Fruit fly (Drosophila melanogaster) whole organism, wandering third instar larva: ENCODE data around the gene CG5466.

ENCODE experiments used
- Abd-B ChIP-seq: fragments of >200 bp; optimal IDR thresholded peaks from 2 replicates; lab custom pipeline; 2017; ENCODE audit warnings: missing biosample characterization, missing genetic modification characterization
- CG9705 ChIP-seq: fragments of 200-800 bp; sonication (Bioruptor generic); optimal IDR thresholded peaks from 2 replicates; lab custom pipeline; 2018; ENCODE audit warnings: missing biosample characterization, mild to moderate bottlenecking, missing genetic modification characterization
- CrebA ChIP-seq: fragments of 200-800 bp; sonication (Bioruptor generic); optimal IDR thresholded peaks from 2 replicates; lab custom pipeline; 2016; ENCODE audit warnings: missing biosample characterization, mild to moderate bottlenecking, missing genetic modification characterization, borderline replicate concordance
- Dfd ChIP-seq: fragments of >200 bp; optimal IDR thresholded peaks from 2 replicates; lab custom pipeline; 2017; ENCODE audit warnings: missing biosample characterization, missing genetic modification characterization
- Dif ChIP-seq: fragments of 200-275, 200-300 bp; sonication (Bioruptor generic); optimal IDR thresholded peaks from 2 replicates; lab custom pipeline; 2018; ENCODE audit warnings: missing biosample characterization, missing genetic modification characterization; ENCODE audit not compliant: partially characterized antibody
- GATAd ChIP-seq: sonication (Bioruptor generic); optimal IDR thresholded peaks from 2 replicates; lab custom pipeline; 2016; ENCODE audit warnings: missing biosample characterization, missing genetic modification characterization
- HLH106 ChIP-seq: fragments of 200-800 bp; optimal IDR thresholded peaks from 3 replicates; lab custom pipeline; 2019; ENCODE audit warnings: missing biosample characterization, mild to moderate bottlenecking, missing genetic modification characterization, moderate library complexity
- Hnf4 ChIP-seq: fragments of 200-800 bp; sonication (Bioruptor generic); optimal IDR thresholded peaks from 2 replicates; lab custom pipeline; 2016; ENCODE audit warnings: missing biosample characterization, mild to moderate bottlenecking, missing genetic modification characterization
- Hr83 ChIP-seq: fragments of 200-300 bp; sonication (Bioruptor generic); optimal IDR thresholded peaks from 2 replicates; lab custom pipeline; 2016; ENCODE audit warnings: missing biosample characterization, mild to moderate bottlenecking, missing genetic modification characterization, moderate library complexity; ENCODE audit not compliant: poor library complexity, severe bottlenecking
- Mio ChIP-seq: sonication (Bioruptor generic); optimal IDR thresholded peaks from 2 replicates; lab custom pipeline; 2016; ENCODE audit warnings: missing biosample characterization, missing genetic modification characterization
- N ChIP-seq: fragments of >200 bp; optimal IDR thresholded peaks from 2 replicates; lab custom pipeline; 2018; ENCODE audit warnings: missing biosample characterization, missing external identifiers, missing genetic modification characterization
- OdsH ChIP-seq: fragments of 200-800 bp; sonication (Bioruptor generic); optimal IDR thresholded peaks from 2 replicates; lab custom pipeline; 2016; ENCODE audit warnings: missing biosample characterization, mild to moderate bottlenecking, missing genetic modification characterization
- Rel ChIP-seq, 2 experiments: fragments of 200-800 bp; sonication (Bioruptor generic) in 1 of 2; optimal IDR thresholded peaks; 2 replicates in 1 of 2; 3 replicates in 1 of 2; lab custom pipeline; 2016 to 2019; ENCODE audit warnings: mild to moderate bottlenecking in 2 of 2, missing biosample characterization in 2 of 2, missing genetic modification characterization in 2 of 2, moderate library complexity in 1 of 2
- Sp1 ChIP-seq: fragments of 200-800 bp; sonication (Bioruptor generic); optimal IDR thresholded peaks from 3 replicates; lab custom pipeline; 2019; ENCODE audit warnings: missing biosample characterization, mild to moderate bottlenecking, missing genetic modification characterization, moderate library complexity
- Vsx2 ChIP-seq: fragments of 200-300, 225-300 bp; sonication (Bioruptor generic); optimal IDR thresholded peaks from 2 replicates; lab custom pipeline; 2018; ENCODE audit warnings: missing biosample characterization, missing genetic modification characterization; ENCODE audit not compliant: partially characterized antibody
- br ChIP-seq: fragments of 200-800 bp; sonication (Bioruptor generic); optimal IDR thresholded peaks from 2 replicates; lab custom pipeline; 2016; ENCODE audit warnings: missing biosample characterization, missing genetic modification characterization
- dmrt93B ChIP-seq: fragments of 200-800 bp; sonication (Bioruptor generic); optimal IDR thresholded peaks from 2 replicates; lab custom pipeline; 2018; ENCODE audit warnings: missing biosample characterization, mild to moderate bottlenecking, missing genetic modification characterization
- dsf ChIP-seq: sonication (Bioruptor generic); optimal IDR thresholded peaks from 2 replicates; lab custom pipeline; 2016; ENCODE audit warnings: missing biosample characterization, missing genetic modification characterization, borderline replicate concordance
- ey ChIP-seq: fragments of 200-800 bp; sonication (Bioruptor generic); optimal IDR thresholded peaks from 2 replicates; lab custom pipeline; 2016; ENCODE audit warnings: missing biosample characterization, missing genetic modification characterization
- foxo ChIP-seq, 2 experiments: fragments of 200-800 bp; sonication (Bioruptor generic); optimal IDR thresholded peaks; 2 replicates in 1 of 2; 3 replicates in 1 of 2; lab custom pipeline; 2016 to 2017; ENCODE audit warnings: missing biosample characterization in 2 of 2, missing genetic modification characterization in 2 of 2
- fru ChIP-seq: fragments of 200-800 bp; sonication (Bioruptor generic); optimal IDR thresholded peaks from 3 replicates; lab custom pipeline; 2016; ENCODE audit warnings: missing biosample characterization, mild to moderate bottlenecking, missing genetic modification characterization
- h ChIP-seq: fragments of 200-800 bp; sonication (Bioruptor generic); optimal IDR thresholded peaks from 3 replicates; lab custom pipeline; 2016; ENCODE audit warnings: missing biosample characterization, mild to moderate bottlenecking, missing genetic modification characterization
- lola ChIP-seq: fragments of >200 bp; optimal IDR thresholded peaks from 2 replicates; lab custom pipeline; 2017; ENCODE audit warnings: missing biosample characterization, missing genetic modification characterization
- pan ChIP-seq: fragments of >200 bp; optimal IDR thresholded peaks from 2 replicates; lab custom pipeline; 2017
- psq ChIP-seq: fragments of 200-800 bp; sonication (Bioruptor generic); optimal IDR thresholded peaks from 3 replicates; lab custom pipeline; 2017; ENCODE audit warnings: missing biosample characterization, mild to moderate bottlenecking, missing genetic modification characterization, moderate library complexity
- rgr ChIP-seq: fragments of 200-800 bp; sonication (Bioruptor generic); optimal IDR thresholded peaks from 3 replicates; lab custom pipeline; 2016; ENCODE audit warnings: missing biosample characterization, mild to moderate bottlenecking, missing genetic modification characterization
- sage ChIP-seq: fragments of 200-800 bp; sonication (Bioruptor generic); optimal IDR thresholded peaks from 2 replicates; lab custom pipeline; 2016; ENCODE audit warnings: missing biosample characterization, mild to moderate bottlenecking, missing genetic modification characterization
- tai ChIP-seq: sonication (Bioruptor generic); optimal IDR thresholded peaks from 2 replicates; lab custom pipeline; 2016; ENCODE audit warnings: missing biosample characterization, missing genetic modification characterization
- usp ChIP-seq: fragments of >200 bp; optimal IDR thresholded peaks from 2 replicates; lab custom pipeline; 2017; ENCODE audit warnings: missing biosample characterization, missing genetic modification characterization
- woc ChIP-seq: sonication (Bioruptor generic); optimal IDR thresholded peaks from 2 replicates; lab custom pipeline; 2016; ENCODE audit warnings: missing biosample characterization, mild to moderate bottlenecking, missing genetic modification characterization

Gene CG5466

DNA sequence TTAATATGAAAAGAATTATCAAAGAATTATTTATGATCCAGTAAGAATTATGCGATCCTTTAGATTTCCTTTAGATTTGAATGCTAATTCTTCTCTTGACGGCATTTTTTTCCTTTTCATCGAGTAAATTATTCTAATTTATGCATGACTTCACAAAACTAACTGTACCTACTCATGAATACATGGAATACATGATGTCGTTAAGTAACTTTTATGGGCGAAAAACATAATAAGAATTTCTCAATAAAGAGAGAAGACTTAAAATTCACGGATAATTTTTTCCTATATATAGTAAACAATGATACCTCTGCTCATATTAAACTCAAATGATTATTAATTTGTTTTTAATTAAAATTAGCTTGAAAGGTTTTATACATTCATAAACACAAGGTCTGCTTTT lies 21.8 kb upstream of the CG5466 start:
- TF ChIP-seq dsf (GFP tag; lab: Kevin White, UChicago) (no peak), Dfd (GFP tag; lab: Kevin White, UChicago) (no peak)

DNA sequence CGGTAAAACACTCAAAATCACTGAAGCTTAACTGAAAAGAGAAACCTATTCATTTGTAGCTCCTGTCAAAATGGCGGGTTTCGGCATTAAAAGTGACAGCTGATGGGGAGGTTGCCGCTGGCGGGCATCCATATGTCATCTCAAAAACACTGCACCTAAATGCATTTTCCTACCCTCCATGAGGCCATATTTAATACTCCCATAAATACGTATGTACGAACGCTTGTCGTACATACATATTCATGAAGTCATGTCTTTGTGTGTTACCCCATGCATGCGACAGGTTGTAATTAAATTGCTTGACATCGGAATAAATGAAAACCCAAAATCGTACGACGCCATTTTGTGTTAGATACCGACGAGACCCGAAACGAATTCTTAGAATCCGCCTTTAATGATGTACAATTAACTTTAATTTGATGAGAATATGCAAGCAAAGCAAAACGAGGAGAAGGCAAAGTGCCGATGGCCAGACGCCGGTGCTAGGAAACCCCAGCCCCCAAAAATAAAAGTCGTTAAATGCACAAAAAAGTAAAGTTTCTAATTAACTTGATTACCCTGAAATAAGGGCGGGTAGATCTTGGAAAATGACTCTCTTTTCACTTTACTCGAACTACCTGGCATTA lies 21.2 kb upstream of the CG5466 start:
- TF ChIP-seq rgr (GFP tag; lab: Kevin White, UChicago) (no peak), Dfd (GFP tag; lab: Kevin White, UChicago) (no peak), Abd-B (GFP tag; lab: Kevin White, UChicago) (no peak), pan (lab: Kevin White, UChicago) (no peak), foxo (GFP tag; optimal IDR thresholded peaks at IDR 0.05; lab: Kevin White, UChicago) (no peak), CG9705 (no peak), Rel (GFP tag; optimal IDR thresholded peaks at IDR 0.05; lab: Kevin White, UChicago) (no peak), Rel (tag; optimal IDR thresholded peaks at IDR 0.05; lab: Kevin White, UChicago) (no peak), sage (GFP tag; lab: Kevin White, UChicago) (no peak), usp (no peak)

DNA sequence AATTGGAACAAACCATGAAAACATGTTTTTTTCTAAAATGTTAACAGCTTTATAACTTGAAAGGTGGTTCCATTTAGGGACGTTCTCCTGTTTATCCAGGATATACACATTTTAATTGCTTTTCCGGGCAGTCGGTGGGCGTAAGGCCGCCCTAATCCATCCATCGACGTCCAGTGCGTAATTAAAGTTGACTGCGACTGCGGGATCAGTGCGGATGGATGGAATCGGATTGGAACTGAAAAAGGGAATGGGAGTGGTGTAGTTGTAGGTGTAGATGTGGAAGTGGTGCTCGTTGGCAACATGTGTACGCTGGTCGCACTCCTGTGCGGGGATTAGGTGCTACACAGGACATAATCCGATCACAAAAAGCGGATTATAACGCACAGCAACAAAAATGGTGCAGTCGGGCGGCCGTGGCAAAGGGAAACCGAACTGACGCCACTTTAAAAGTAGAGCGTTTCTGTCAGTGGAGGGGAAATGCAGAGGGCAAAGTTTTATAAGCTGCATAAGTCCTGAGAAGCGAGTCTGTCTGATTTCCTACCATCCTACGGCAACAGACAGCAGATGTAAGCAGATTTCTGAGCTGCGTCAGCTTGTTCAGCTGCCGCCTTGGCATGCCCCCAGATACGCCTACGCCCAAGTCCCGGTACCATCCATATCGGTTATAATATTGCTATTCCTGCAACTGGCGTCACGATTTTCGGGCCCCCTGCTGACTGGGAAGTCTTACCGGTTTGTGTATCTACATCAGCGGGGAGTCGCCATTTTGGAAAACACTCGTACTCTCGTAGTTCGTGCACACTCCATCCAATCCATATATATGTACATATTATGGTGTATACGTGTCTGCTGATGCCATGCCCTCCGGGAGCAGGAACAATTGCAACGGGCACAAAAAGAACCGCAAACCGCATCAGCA lies 20.0 kb upstream of the CG5466 start:
- no peak for TF ChIP-seq OdsH (GFP tag; lab: Kevin White, UChicago)
- TF ChIP-seq h (GFP tag; lab: Kevin White, UChicago) = no peak
- TF ChIP-seq usp = no peak
- TF ChIP-seq CrebA (GFP tag; lab: Kevin White, UChicago) = no peak
- no peak for TF ChIP-seq fru
- TF ChIP-seq woc (GFP tag; lab: Kevin White, UChicago) = no peak
- TF ChIP-seq rgr (GFP tag; lab: Kevin White, UChicago) = no peak
- TF ChIP-seq Sp1 (GFP tag; lab: Kevin White, UChicago) = no peak

DNA sequence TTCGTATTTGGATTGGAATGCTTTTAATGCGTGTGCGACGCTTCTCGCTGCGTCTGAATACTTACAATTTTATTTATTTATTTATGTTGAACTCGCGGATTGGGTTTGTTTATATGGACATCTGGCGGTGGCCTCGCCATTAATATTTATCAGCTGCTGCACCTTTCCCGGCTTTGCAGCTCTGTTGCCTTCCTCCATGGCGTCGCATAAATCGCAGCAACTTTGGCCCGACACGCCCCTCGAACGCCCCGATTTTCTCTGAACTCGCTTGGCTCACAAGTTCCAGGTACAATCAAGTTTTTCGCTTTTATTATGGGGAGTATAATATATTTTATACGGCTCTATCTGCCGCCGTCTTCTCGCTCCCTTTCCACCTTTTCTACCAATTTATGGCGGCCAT lies 17.6 kb upstream of the CG5466 start:
- TF ChIP-seq Mio (GFP tag; lab: Kevin White, UChicago) (no peak), Sp1 (GFP tag; lab: Kevin White, UChicago) (no peak), dmrt93B (GFP tag; lab: Kevin White, UChicago) (no peak), Hr83 (GFP tag; lab: Kevin White, UChicago) (no peak), foxo (GFP tag; optimal IDR thresholded peaks at IDR 0.05; lab: Kevin White, UChicago) (no peak), ey (GFP tag; lab: Kevin White, UChicago) (no peak), psq (GFP tag; lab: Kevin White, UChicago) (no peak), h (GFP tag; lab: Kevin White, UChicago) (no peak), woc (GFP tag; lab: Kevin White, UChicago) (no peak), br (GFP tag; lab: Kevin White, UChicago) (no peak), GATAd (GFP tag; lab: Kevin White, UChicago) (no peak), Dfd (GFP tag; lab: Kevin White, UChicago) (no peak), Dif (GFP tag; lab: Kevin White, UChicago) (no peak), HLH106 (no peak), usp (no peak)

DNA sequence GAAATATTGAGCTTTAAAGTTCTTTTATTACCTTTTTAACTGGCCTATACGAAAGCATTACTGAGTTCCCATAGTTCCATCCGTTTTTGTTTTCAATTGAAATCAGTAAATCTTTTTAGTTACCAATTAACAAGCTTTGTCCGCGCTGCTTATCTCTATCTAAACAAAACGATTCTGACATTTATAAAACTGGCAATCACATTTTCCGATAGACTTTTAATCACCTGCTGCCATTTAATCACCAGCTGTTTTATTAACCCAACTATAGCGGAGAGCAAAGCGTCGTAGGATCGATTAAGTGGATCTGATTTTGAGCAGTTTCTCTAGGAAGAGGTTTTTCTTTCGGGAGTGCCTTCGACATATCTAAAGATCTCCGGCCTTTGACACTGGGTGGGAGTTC lies 15.1 kb upstream of the CG5466 start:
- TF ChIP-seq Dfd (GFP tag; lab: Kevin White, UChicago) = no peak
- TF ChIP-seq dsf (GFP tag; lab: Kevin White, UChicago) = no peak

DNA sequence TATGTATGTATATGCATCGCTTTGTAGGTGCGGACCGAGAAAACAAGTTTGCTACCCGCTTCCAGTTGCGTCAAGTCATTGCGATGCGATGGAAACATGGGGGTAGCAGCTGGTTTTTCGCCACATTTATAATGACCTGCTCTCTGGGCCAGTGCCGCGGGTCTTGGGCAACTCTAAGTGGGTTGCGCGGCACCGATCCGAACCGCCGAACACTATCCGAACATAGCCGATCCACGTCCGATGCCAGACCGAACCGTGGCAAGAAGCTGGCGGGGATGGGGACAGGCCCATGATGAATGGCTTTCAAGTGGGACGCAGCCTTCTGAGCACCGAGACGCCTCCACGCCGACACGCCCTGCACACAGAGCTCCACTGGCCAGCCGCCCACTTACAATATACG lies 13.6 kb upstream of the CG5466 start:
- TF ChIP-seq fru (no peak), foxo (GFP tag; optimal IDR thresholded peaks at IDR 0.05; lab: Kevin White, UChicago) (no peak), HLH106 (no peak), rgr (GFP tag; lab: Kevin White, UChicago) (no peak), lola (GFP tag; lab: Kevin White, UChicago) (no peak), Hnf4 (GFP tag; lab: Kevin White, UChicago) (no peak), sage (GFP tag; lab: Kevin White, UChicago) (no peak), CrebA (GFP tag; lab: Kevin White, UChicago) (no peak), Abd-B (GFP tag; lab: Kevin White, UChicago) (no peak), Sp1 (GFP tag; lab: Kevin White, UChicago) (no peak), Dfd (GFP tag; lab: Kevin White, UChicago) (no peak), Mio (GFP tag; lab: Kevin White, UChicago) (no peak), Vsx2 (GFP tag; lab: Kevin White, UChicago) (no peak), N (GFP tag; lab: Kevin White, UChicago) (no peak), Hr83 (GFP tag; lab: Kevin White, UChicago) (no peak), tai (GFP tag; lab: Kevin White, UChicago) (no peak)
